Fruit fly (Drosophila melanogaster): ENCODE measurements around the gene Srp54.

dm6 chr2L:9946051-9946450, 33.3 kb downstream of the Srp54 start:
- TF ChIP-seq pan (optimal IDR thresholded peaks at IDR 0.05) (no peak), psq (optimal IDR thresholded peaks at IDR 0.05) (no peak), usp (GFP tag; optimal IDR thresholded peaks at IDR 0.05) (no peak), CG8478 (optimal IDR thresholded peaks at IDR 0.05) (no peak), EcR (GFP tag; optimal IDR thresholded peaks at IDR 0.05) (no peak), Dll (optimal IDR thresholded peaks at IDR 0.05) (no peak)
